Worm (Caenorhabditis elegans): Measurements from ENCODE around the gene enpp-1.
"Not testable (repeated sequence)": the region's sequence is repeated elsewhere in the genome, so short reads cannot be mapped to it uniquely, and the experiment has no call there.

DNA sequence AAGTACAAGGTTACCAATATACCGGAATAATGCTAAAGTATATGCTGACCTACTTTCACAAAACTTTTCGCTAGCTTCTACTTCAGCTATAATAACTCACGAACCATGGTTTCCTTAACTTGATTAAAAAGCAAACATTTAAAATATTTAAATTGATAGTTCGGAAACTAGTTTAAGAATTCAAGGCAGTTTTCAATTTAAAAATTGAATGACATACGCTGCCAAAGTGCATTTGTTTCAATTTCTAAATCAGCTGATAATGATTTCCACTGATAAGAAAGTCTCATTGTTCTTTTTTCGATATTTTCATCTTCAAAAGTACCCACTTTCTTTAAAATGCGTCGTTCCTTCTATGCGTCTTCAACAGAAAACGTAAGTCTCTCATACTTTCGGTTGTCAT, at the start of gene enpp-1:
- TF ChIP-seq cog-1 (tag; optimal IDR thresholded peaks at IDR 0.05); ztf-23 (GFP tag; IDR thresholded peaks at IDR 0.05): not testable (repeated sequence)
